Worm (Caenorhabditis elegans) whole organism, midembryonic: ENCODE data around the gene C07A9.9.

Experiments
- T22C8.4 ChIP-seq: fragments of 200-800 bp; sonication (Bioruptor generic); IDR thresholded peaks from 2 replicates; pipeline ENCODE4 v1.3.6; 2022; ENCODE audit warnings: missing genetic modification characterization, missing compliant biosample characterization
- flt-1 ChIP-seq: fragments of 200-800 bp; sonication (Bioruptor generic); IDR thresholded peaks from 2 replicates; pipeline ENCODE4 v1.3.6; 2022; ENCODE audit warnings: missing genetic modification characterization, missing compliant biosample characterization
- med-1 ChIP-seq: sonication (generic microtip); optimal IDR thresholded peaks from 2 replicates; lab custom pipeline; 2017; ENCODE audit warnings: missing genetic modification characterization, mild to moderate bottlenecking, missing compliant biosample characterization, antibody characterized with exemption, missing genetic modification reagents; ENCODE audit not compliant: insufficient read depth
- ref-1 ChIP-seq: fragments of 200-800 bp; sonication (Bioruptor generic); conservative IDR thresholded peaks from 2 replicates; pipeline ENCODE4 v1.3.6; 2022; ENCODE audit warnings: missing genetic modification reagents, missing genetic modification characterization, missing compliant biosample characterization
- ztf-23 ChIP-seq: fragments of 200-800 bp; sonication (Bioruptor generic); IDR thresholded peaks from 2 replicates; pipeline ENCODE4 v1.3.6; 2022; ENCODE audit warnings: missing genetic modification reagents, missing genetic modification characterization, missing compliant biosample characterization
- ztf-29 ChIP-seq: fragments of 200-800 bp; sonication (Bioruptor generic); IDR thresholded peaks from 2 replicates; pipeline ENCODE4 v1.3.6; 2022; ENCODE audit warnings: missing genetic modification reagents, missing genetic modification characterization, missing compliant biosample characterization

ce11 chrIII:9620148-9620547, 47.3 kb downstream of the C07A9.9 start:
- TF ChIP-seq ref-1 (GFP tag; lab: Robert Waterston, UW) (no peak), T22C8.4 (GFP tag; lab: Robert Waterston, UW) (no peak), med-1 (GFP tag; lab: Kevin White, UChicago) (no peak), ztf-29 (GFP tag; lab: Robert Waterston, UW) (no peak), flt-1 (GFP tag; lab: Robert Waterston, UW) (no peak), ztf-23 (GFP tag; lab: Robert Waterston, UW) (no peak)
